Fruit fly (Drosophila melanogaster): ENCODE results near the gene sturkopf.
A peak's percentile ranks its signal among the peaks of the same experiment; 100 is the strongest.

The sturkopf gene

DNA sequence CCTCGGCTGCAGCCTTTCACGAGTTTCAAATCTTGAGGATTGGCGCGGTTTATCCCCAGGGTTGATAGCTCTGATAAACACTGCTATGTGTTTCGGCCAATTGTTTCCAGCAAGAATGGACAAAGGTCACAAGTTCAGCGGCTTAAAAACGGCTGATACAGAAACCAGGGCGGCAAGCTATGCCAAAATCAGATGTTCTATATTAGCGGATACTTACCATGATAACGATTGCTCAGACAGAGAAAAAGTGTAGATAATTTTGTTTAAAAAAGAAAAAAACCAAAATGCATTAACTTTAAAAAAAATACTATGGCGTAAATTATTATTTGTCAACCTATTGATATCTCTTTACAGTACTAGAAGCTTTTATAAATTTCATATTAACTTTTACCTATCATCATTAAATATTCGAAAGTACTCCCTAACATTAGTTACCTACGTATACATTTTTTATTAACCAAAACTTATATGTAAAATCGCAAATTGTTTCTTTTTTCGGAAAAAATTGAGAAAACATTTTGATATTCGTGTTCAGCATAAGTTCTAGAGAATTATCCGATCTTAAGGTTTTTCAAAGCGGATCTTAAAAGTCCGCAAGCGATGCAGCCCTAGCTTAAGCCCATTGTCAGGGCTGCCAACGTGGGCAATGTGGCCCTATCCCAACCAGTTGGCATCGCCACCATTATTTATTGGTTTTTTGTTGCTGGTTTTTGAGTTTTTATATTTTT, at the start of gene sturkopf, which contains the start of gene Herc4 (continued):
- peak in 1 of 3 experiments; percentile 85 for TF ChIP-seq lola (GFP tag; optimal IDR thresholded peaks at IDR 0.05)
- TF ChIP-seq CG11093 (GFP tag; IDR thresholded peaks at IDR 0.05) = no peak
- TF ChIP-seq MBD-R2 (GFP tag; IDR thresholded peaks at IDR 0.05) = peak; percentile 83
- TF ChIP-seq CG17385 (GFP tag; optimal IDR thresholded peaks at IDR 0.05) = peak; percentile 68
- peak; percentile 23 for TF ChIP-seq CG12744 (GFP tag; optimal IDR thresholded peaks at IDR 0.05)
- TF ChIP-seq sr (GFP tag; IDR thresholded peaks at IDR 0.05) = no peak
- peak; percentile 100 for TF ChIP-seq CG13775 (GFP tag; optimal IDR thresholded peaks at IDR 0.05)
- peak; percentile 91 for TF ChIP-seq Antp (GFP tag; optimal IDR thresholded peaks at IDR 0.05)
- peak in 1 of 2 experiments; percentile 64 for TF ChIP-seq insv (GFP tag; optimal IDR thresholded peaks at IDR 0.05)
- TF ChIP-seq Doc2 (GFP tag; IDR thresholded peaks at IDR 0.05) = no peak
- TF ChIP-seq rib (GFP tag; IDR thresholded peaks at IDR 0.05) = peak; percentile 21; the same call in 1 of the 2 replicates
- peak; percentile 48 for TF ChIP-seq Mes4 (GFP tag; optimal IDR thresholded peaks at IDR 0.05)
- peak; percentile 16 for TF ChIP-seq CG1792 (GFP tag; optimal IDR thresholded peaks at IDR 0.05)
- TF ChIP-seq CG3838 (GFP tag; optimal IDR thresholded peaks at IDR 0.05) = peak; percentile 50
- TF ChIP-seq ci (GFP tag; IDR thresholded peaks at IDR 0.05) = peak; percentile 68
- TF ChIP-seq CG11560 (tag; IDR thresholded peaks at IDR 0.05) = 0 out of 3 replicates have a peak, but pooled peaks have one; percentile 23
- TF ChIP-seq CG15269 (tag; optimal IDR thresholded peaks at IDR 0.05) = peak; percentile 77
- TF ChIP-seq CG10462 (GFP tag; optimal IDR thresholded peaks at IDR 0.05) = peak; percentile 19
- TF ChIP-seq CG8089 (GFP tag; optimal IDR thresholded peaks at IDR 0.05) = peak; percentile 39
- TF ChIP-seq CG30403 (GFP tag; optimal IDR thresholded peaks at IDR 0.05) = peak; percentile 94
- peak; percentile 11 for TF ChIP-seq CG5245 (GFP tag; optimal IDR thresholded peaks at IDR 0.05)
- TF ChIP-seq gem (tag; optimal IDR thresholded peaks at IDR 0.05) = peak; percentile 88
- TF ChIP-seq CG32772 (GFP tag; IDR thresholded peaks at IDR 0.05) = no peak; the same call in 1 of the 2 replicates
- TF ChIP-seq Rfx (GFP tag; IDR thresholded peaks at IDR 0.05) = peak; percentile 83
- TF ChIP-seq dimm (GFP tag; IDR thresholded peaks at IDR 0.05) = no peak
- peak; percentile 71 for TF ChIP-seq p53 (GFP tag; optimal IDR thresholded peaks at IDR 0.05)
- TF ChIP-seq Hr78 (GFP tag; optimal IDR thresholded peaks at IDR 0.05) = peak in 1 of 2 experiments; percentile 100
- peak; percentile 42 for TF ChIP-seq CG4820 (GFP tag; optimal IDR thresholded peaks at IDR 0.05)
- peak; percentile 75 for TF ChIP-seq dm (GFP tag; optimal IDR thresholded peaks at IDR 0.05)
- TF ChIP-seq Trl (optimal IDR thresholded peaks at IDR 0.05) = no peak
- peak; percentile 87 for TF ChIP-seq Trl (GFP tag; optimal IDR thresholded peaks at IDR 0.05)
- no peak for TF ChIP-seq CG10274 (GFP tag; optimal IDR thresholded peaks at IDR 0.05)
- 0 out of 2 replicates have a peak, but pooled peaks have one; percentile 7 for TF ChIP-seq CG1024 (GFP tag; IDR thresholded peaks at IDR 0.05)
- TF ChIP-seq Fer1 (GFP tag; optimal IDR thresholded peaks at IDR 0.05) = peak; percentile 56
- TF ChIP-seq kah (GFP tag; optimal IDR thresholded peaks at IDR 0.05) = no peak
- 0 out of 2 replicates have a peak, but pooled peaks have one; percentile 10 for TF ChIP-seq tna (GFP tag; IDR thresholded peaks at IDR 0.05; ENCODE audit: partially characterized antibody)
- peak; percentile 73 for TF ChIP-seq Bteb2 (GFP tag; optimal IDR thresholded peaks at IDR 0.05)
- no peak for TF ChIP-seq ara (GFP tag; IDR thresholded peaks at IDR 0.05)
- TF ChIP-seq Sry-β (GFP tag; optimal IDR thresholded peaks at IDR 0.05) = peak; percentile 53
- TF ChIP-seq wor (GFP tag; IDR thresholded peaks at IDR 0.05) = no peak
- peak; percentile 69 for TF ChIP-seq CG18599 (GFP tag; optimal IDR thresholded peaks at IDR 0.05)
- peak; percentile 77 for TF ChIP-seq NFAT (GFP tag; IDR thresholded peaks at IDR 0.05)
- TF ChIP-seq Nf-YB (GFP tag; optimal IDR thresholded peaks at IDR 0.05) = peak; percentile 49
- peak; percentile 74 for TF ChIP-seq Dip3 (GFP tag; optimal IDR thresholded peaks at IDR 0.05)
- TF ChIP-seq CG3407 (GFP tag; optimal IDR thresholded peaks at IDR 0.05) = peak; percentile 69
- peak; percentile 46 for TF ChIP-seq H2.0 (GFP tag; IDR thresholded peaks at IDR 0.05)
- TF ChIP-seq CG10267 (tag; optimal IDR thresholded peaks at IDR 0.05) = peak; percentile 58
- TF ChIP-seq bcd (GFP tag; optimal IDR thresholded peaks at IDR 0.05) = peak; percentile 86
- no peak for TF ChIP-seq ash1 (GFP tag; optimal IDR thresholded peaks at IDR 0.05)
- TF ChIP-seq Poxn (GFP tag; IDR thresholded peaks at IDR 0.05) = peak; percentile 42; the same call in 1 of the 2 replicates

Measured in whole organism, embryonic.